Fruit fly (Drosophila melanogaster): ENCODE results near the gene yellow-k.

The yellow-k gene

DNA sequence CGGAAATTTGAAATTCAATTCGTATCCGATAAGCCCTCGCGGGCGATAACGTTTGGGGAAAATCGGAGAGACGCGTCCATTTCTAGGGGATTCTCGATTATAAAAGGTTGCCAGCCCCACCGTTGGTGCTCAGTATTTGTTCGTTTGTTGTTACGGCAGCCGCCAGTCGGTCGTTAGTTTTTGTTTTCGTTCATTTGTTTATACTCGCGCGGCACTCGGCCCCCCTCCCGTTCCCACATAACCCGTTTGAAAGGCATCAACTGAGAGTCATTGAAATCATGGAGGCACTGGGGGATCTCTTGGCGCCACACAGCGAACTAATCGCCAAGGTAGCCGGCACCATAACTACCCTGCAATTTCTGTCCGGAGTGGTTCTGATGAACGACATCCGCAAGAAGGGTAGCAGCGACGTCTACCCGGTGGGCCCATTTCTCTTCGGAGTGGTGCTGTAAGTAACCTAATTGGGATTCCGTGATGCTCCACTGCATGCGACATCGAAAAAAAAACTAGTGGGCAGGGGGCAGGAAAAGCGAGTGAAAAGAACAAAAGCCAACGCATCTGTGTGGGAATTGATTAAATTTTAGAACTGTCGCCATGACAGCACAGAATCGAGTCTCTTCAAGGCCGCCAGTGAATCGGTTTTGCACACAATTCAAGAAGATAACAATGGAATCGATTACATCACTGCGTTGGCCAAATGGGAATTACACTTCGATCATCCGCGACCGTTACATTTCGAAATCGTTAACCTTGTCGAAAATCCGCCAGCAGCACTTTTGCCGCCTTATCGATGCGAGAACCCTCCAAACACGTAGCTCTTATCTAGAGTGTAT is 19.4 kb upstream of the yellow-k start, which contains the start of gene CG7272 (continued):
- TF ChIP-seq HLH4C (GFP tag; IDR thresholded peaks at IDR 0.05; ENCODE audit: partially characterized antibody) = peak; percentile 50; the same call in 2 of the 3 replicates
- peak; percentile 54; the same call in 1 of the 2 replicates for TF ChIP-seq amos (GFP tag; IDR thresholded peaks at IDR 0.05; ENCODE audit: partially characterized antibody)
- TF ChIP-seq CG18476 (GFP tag; optimal IDR thresholded peaks at IDR 0.05) = no peak
- no peak for TF ChIP-seq wek (GFP tag; optimal IDR thresholded peaks at IDR 0.05)
- TF ChIP-seq MESR4 (GFP tag; optimal IDR thresholded peaks at IDR 0.05) = peak; percentile 9
- TF ChIP-seq Usf (GFP tag; optimal IDR thresholded peaks at IDR 0.05) = no peak
- TF ChIP-seq zen (tag; optimal IDR thresholded peaks at IDR 0.05) = no peak
- no peak for TF ChIP-seq HLHmδ (GFP tag; optimal IDR thresholded peaks at IDR 0.05)
- TF ChIP-seq sug (tag; optimal IDR thresholded peaks at IDR 0.05) = peak; percentile 91
- peak; percentile 15; the same call in 1 of the 2 replicates for TF ChIP-seq sob (GFP tag; IDR thresholded peaks at IDR 0.05)
- TF ChIP-seq bbx (GFP tag; IDR thresholded peaks at IDR 0.05; ENCODE audit: partially characterized antibody) = peak; percentile 43; the same call in 1 of the 2 replicates
- TF ChIP-seq pros (GFP tag; optimal IDR thresholded peaks at IDR 0.05) = peak; percentile 23
- TF ChIP-seq ara (GFP tag; IDR thresholded peaks at IDR 0.05) = no peak
- peak; percentile 73 for TF ChIP-seq D19A (tag; optimal IDR thresholded peaks at IDR 0.05)
- peak; percentile 47 for TF ChIP-seq CG32532 (GFP tag; IDR thresholded peaks at IDR 0.05)
- peak; percentile 32 for TF ChIP-seq Hmr (GFP tag; optimal IDR thresholded peaks at IDR 0.05)
- no peak for TF ChIP-seq lov (optimal IDR thresholded peaks at IDR 0.05)
- no peak for TF ChIP-seq lov (GFP tag; IDR thresholded peaks at IDR 0.05)
- peak; percentile 7 for TF ChIP-seq CG2712 (tag; optimal IDR thresholded peaks at IDR 0.05)
- no peak for TF ChIP-seq dati (GFP tag; IDR thresholded peaks at IDR 0.05)
- no peak for TF ChIP-seq scrt (GFP tag; optimal IDR thresholded peaks at IDR 0.05)
- no peak for TF ChIP-seq croc (GFP tag; conservative IDR thresholded peaks at IDR 0.05)
- TF ChIP-seq Dip2 (GFP tag; IDR thresholded peaks at IDR 0.05) = no peak
- peak; percentile 60 for TF ChIP-seq kni (GFP tag; optimal IDR thresholded peaks at IDR 0.05)
- TF ChIP-seq CG9932 (GFP tag; IDR thresholded peaks at IDR 0.05) = peak; percentile 36; the same call in 1 of the 2 replicates
- no peak for TF ChIP-seq jigr1 (GFP tag; IDR thresholded peaks at IDR 0.05)
- TF ChIP-seq gem (tag; optimal IDR thresholded peaks at IDR 0.05) = peak; percentile 10
- TF ChIP-seq tup (GFP tag; optimal IDR thresholded peaks at IDR 0.05) = no peak
- TF ChIP-seq CG13894 (tag; optimal IDR thresholded peaks at IDR 0.05) = peak; percentile 48

DNA sequence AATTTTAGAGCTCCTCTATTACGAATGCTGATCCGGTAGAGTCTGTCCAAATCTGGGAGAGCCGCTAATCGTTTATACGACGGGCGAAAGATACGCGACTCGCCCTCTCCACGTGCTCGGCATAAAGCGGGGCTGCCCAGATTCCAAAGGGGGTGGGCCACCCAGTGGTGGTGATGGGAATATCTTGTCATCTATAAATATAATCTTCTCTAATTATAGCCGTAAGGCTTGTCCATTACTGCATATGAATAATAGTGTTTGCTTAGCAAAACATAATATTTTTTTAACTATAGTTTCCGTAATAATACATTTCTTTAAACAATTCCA is 18.8 kb upstream of the yellow-k start:
- 0 out of 2 replicates have a peak, but pooled peaks have one; percentile 15 for TF ChIP-seq stc (GFP tag; IDR thresholded peaks at IDR 0.05)
- TF ChIP-seq CG13296 (GFP tag; optimal IDR thresholded peaks at IDR 0.05) = peak; percentile 3
- peak; percentile 30 for TF ChIP-seq CG10543 (GFP tag; optimal IDR thresholded peaks at IDR 0.05)
- no peak for TF ChIP-seq da (GFP tag; optimal IDR thresholded peaks at IDR 0.05)
- TF ChIP-seq Hand (GFP tag; optimal IDR thresholded peaks at IDR 0.05) = no peak
- TF ChIP-seq sob (GFP tag; IDR thresholded peaks at IDR 0.05) = no peak
- no peak for TF ChIP-seq Hmr (GFP tag; optimal IDR thresholded peaks at IDR 0.05)
- peak; percentile 77 for TF ChIP-seq exex (tag; optimal IDR thresholded peaks at IDR 0.05)
- TF ChIP-seq lilli (GFP tag; optimal IDR thresholded peaks at IDR 0.05) = peak; percentile 10
- no peak for TF ChIP-seq corto (GFP tag; optimal IDR thresholded peaks at IDR 0.05)
- peak; percentile 34 for TF ChIP-seq CG18599 (GFP tag; optimal IDR thresholded peaks at IDR 0.05)
- peak; percentile 69 for TF ChIP-seq cwo (GFP tag; optimal IDR thresholded peaks at IDR 0.05)
- TF ChIP-seq Six4 (GFP tag; optimal IDR thresholded peaks at IDR 0.05) = no peak
- TF ChIP-seq CG9932 (GFP tag; IDR thresholded peaks at IDR 0.05) = 0 out of 2 replicates have a peak, but pooled peaks have one; percentile 23
- peak; percentile 9 for TF ChIP-seq CG7839 (tag; optimal IDR thresholded peaks at IDR 0.05)
- TF ChIP-seq CG6854 (GFP tag; optimal IDR thresholded peaks at IDR 0.05) = peak; percentile 10
- TF ChIP-seq Pdp1 (GFP tag; optimal IDR thresholded peaks at IDR 0.05) = no peak
- no peak for TF ChIP-seq tio (GFP tag; optimal IDR thresholded peaks at IDR 0.05)
- TF ChIP-seq Meics (GFP tag; optimal IDR thresholded peaks at IDR 0.05) = no peak
- TF ChIP-seq CG12769 (tag; optimal IDR thresholded peaks at IDR 0.05) = peak; percentile 14
- TF ChIP-seq B-H2 (GFP tag; optimal IDR thresholded peaks at IDR 0.05) = peak; percentile 4
- peak; percentile 6 for TF ChIP-seq gem (tag; optimal IDR thresholded peaks at IDR 0.05)
- 0 out of 2 replicates have a peak, but pooled peaks have one; percentile 17 for TF ChIP-seq Atf6 (GFP tag; IDR thresholded peaks at IDR 0.05)

Measured in whole organism, embryonic.